Fruit fly (Drosophila melanogaster) whole organism, prepupa: ENCODE results near the gene CG8003.

Experiments used
- CG10669 ChIP-seq: fragments of 200-800 bp; sonication (Bioruptor generic); optimal IDR thresholded peaks from 3 replicates; lab custom pipeline; 2018; ENCODE audit warnings: missing biosample characterization, mild to moderate bottlenecking, missing genetic modification characterization, moderate library complexity
- CG11294 ChIP-seq: fragments of 200-800 bp; sonication (Bioruptor generic); IDR thresholded peaks from 2 replicates; pipeline ENCODE4 v1.3.6; 2022; ENCODE audit warnings: missing biosample characterization, missing genetic modification characterization
- CG11762 ChIP-seq: fragments of 200-800 bp; sonication (Bioruptor generic); optimal IDR thresholded peaks from 3 replicates; lab custom pipeline; 2016; ENCODE audit warnings: missing biosample characterization, missing genetic modification characterization; ENCODE audit not compliant: insufficient read depth
- CG15336 ChIP-seq: fragments of 200-800 bp; sonication (Bioruptor generic); IDR thresholded peaks from 2 replicates; pipeline ENCODE4 v1.3.6; 2022; ENCODE audit warnings: missing biosample characterization, missing genetic modification characterization
- CG1621 ChIP-seq: fragments of 200-800 bp; sonication (Bioruptor generic); optimal IDR thresholded peaks from 3 replicates; lab custom pipeline; 2018; ENCODE audit warnings: missing biosample characterization, mild to moderate bottlenecking, missing genetic modification characterization
- CG3032 ChIP-seq: fragments of 200-800 bp; optimal IDR thresholded peaks from 2 replicates; lab custom pipeline; 2019; ENCODE audit warnings: missing biosample characterization, mild to moderate bottlenecking, missing genetic modification characterization, moderate library complexity
- CG31627 ChIP-seq: fragments of 200-800 bp; sonication (Bioruptor generic); optimal IDR thresholded peaks from 3 replicates; lab custom pipeline; 2016; ENCODE audit warnings: missing biosample characterization, missing genetic modification characterization
- CG32006 ChIP-seq: fragments of 200-800 bp; sonication (Bioruptor generic); optimal IDR thresholded peaks from 3 replicates; lab custom pipeline; 2017; ENCODE audit warnings: missing biosample characterization, mild to moderate bottlenecking, missing genetic modification characterization
- CG34406 ChIP-seq: fragments of 200-800 bp; sonication (Bioruptor generic); optimal IDR thresholded peaks from 3 replicates; lab custom pipeline; 2016; ENCODE audit warnings: missing biosample characterization, missing genetic modification characterization
- CG3919 ChIP-seq: fragments of 200-800 bp; sonication (Bioruptor generic); optimal IDR thresholded peaks from 3 replicates; lab custom pipeline; 2016; ENCODE audit warnings: missing biosample characterization, missing genetic modification characterization
- CG4318 ChIP-seq: fragments of 200-800 bp; sonication (Bioruptor generic); optimal IDR thresholded peaks from 3 replicates; lab custom pipeline; 2017; ENCODE audit warnings: missing biosample characterization, mild to moderate bottlenecking, missing genetic modification characterization
- CG6163 ChIP-seq: fragments of 200-800 bp; sonication (Bioruptor generic); IDR thresholded peaks from 3 replicates; pipeline ENCODE4 v1.3.6; 2022; ENCODE audit warnings: missing biosample characterization, missing genetic modification characterization
- CG6276 ChIP-seq: fragments of 200-800 bp; sonication (Bioruptor generic); optimal IDR thresholded peaks from 2 replicates; lab custom pipeline; 2017; ENCODE audit warnings: missing biosample characterization, mild to moderate bottlenecking, missing genetic modification characterization
- CG6792 ChIP-seq: fragments of 200-800 bp; sonication (Bioruptor generic); optimal IDR thresholded peaks from 3 replicates; lab custom pipeline; 2016; ENCODE audit warnings: missing biosample characterization, missing genetic modification characterization
- CG6854 ChIP-seq: fragments of 200-800 bp; sonication (Bioruptor generic); optimal IDR thresholded peaks from 2 replicates; lab custom pipeline; 2017; ENCODE audit warnings: missing biosample characterization, mild to moderate bottlenecking, missing genetic modification characterization
- CG7368 ChIP-seq: fragments of 200-800 bp; sonication (Bioruptor generic); optimal IDR thresholded peaks from 3 replicates; lab custom pipeline; 2016; ENCODE audit warnings: missing biosample characterization, missing genetic modification characterization
- CG8119 ChIP-seq: fragments of 200-800 bp; sonication (Bioruptor generic); IDR thresholded peaks from 3 replicates; pipeline ENCODE4 v1.3.6; 2022; ENCODE audit warnings: missing biosample characterization, missing genetic modification characterization
- CG8632 ChIP-seq: fragments of 200-800 bp; sonication (Bioruptor generic); optimal IDR thresholded peaks from 3 replicates; lab custom pipeline; 2016; ENCODE audit warnings: missing biosample characterization, missing genetic modification characterization
- CG9139 ChIP-seq: fragments of 200-800 bp; sonication (Bioruptor generic); optimal IDR thresholded peaks from 3 replicates; lab custom pipeline; 2017; ENCODE audit warnings: missing biosample characterization, mild to moderate bottlenecking, missing genetic modification characterization
- Eip93F ChIP-seq: fragments of 200-800 bp; sonication (Bioruptor generic); optimal IDR thresholded peaks from 2 replicates; lab custom pipeline; 2016; ENCODE audit warnings: missing biosample characterization, mild to moderate bottlenecking, missing genetic modification characterization
- Ets96B ChIP-seq: fragments of 200-800 bp; optimal IDR thresholded peaks from 2 replicates; lab custom pipeline; 2019; ENCODE audit warnings: missing biosample characterization, mild to moderate bottlenecking, missing genetic modification characterization, moderate library complexity
- Gug ChIP-seq: fragments of 200-800 bp; sonication (Bioruptor generic); IDR thresholded peaks from 2 replicates; pipeline ENCODE4 v1.3.6; 2022; ENCODE audit warnings: missing biosample characterization, missing genetic modification characterization
- Hr38 ChIP-seq: sonication (Bioruptor generic); optimal IDR thresholded peaks from 2 replicates; lab custom pipeline; 2016; ENCODE audit warnings: missing biosample characterization, missing genetic modification characterization
- Lpt ChIP-seq: fragments of 200-800 bp; sonication (Bioruptor generic); optimal IDR thresholded peaks from 3 replicates; lab custom pipeline; 2016; ENCODE audit warnings: missing biosample characterization, missing genetic modification characterization
- Met ChIP-seq: fragments of 200-800 bp; sonication (Bioruptor generic); optimal IDR thresholded peaks from 3 replicates; lab custom pipeline; 2016; ENCODE audit warnings: missing biosample characterization, missing genetic modification characterization
- Smox ChIP-seq: fragments of 200-800 bp; sonication (Bioruptor generic); optimal IDR thresholded peaks from 3 replicates; lab custom pipeline; 2016; ENCODE audit warnings: missing biosample characterization, missing genetic modification characterization
- Sox14 ChIP-seq: fragments of 200-800 bp; sonication (Bioruptor generic); optimal IDR thresholded peaks from 3 replicates; lab custom pipeline; 2016; ENCODE audit warnings: missing biosample characterization, missing genetic modification characterization
- Sox15 ChIP-seq: fragments of 200-800 bp; sonication (Bioruptor generic); optimal IDR thresholded peaks from 3 replicates; lab custom pipeline; 2016; ENCODE audit warnings: missing biosample characterization, missing genetic modification characterization
- achi ChIP-seq: fragments of 200-800 bp; sonication (Bioruptor generic); optimal IDR thresholded peaks from 3 replicates; lab custom pipeline; 2016; ENCODE audit warnings: missing biosample characterization, missing genetic modification characterization
- dac ChIP-seq: fragments of 200-800 bp; sonication (Bioruptor generic); optimal IDR thresholded peaks from 2 replicates; lab custom pipeline; 2017; ENCODE audit warnings: missing biosample characterization, mild to moderate bottlenecking, missing genetic modification characterization
- dsx ChIP-seq: fragments of 200-800 bp; optimal IDR thresholded peaks from 3 replicates; lab custom pipeline; 2019; ENCODE audit warnings: missing biosample characterization, mild to moderate bottlenecking, missing genetic modification characterization, moderate library complexity; ENCODE audit not compliant: poor library complexity, severe bottlenecking
- eg ChIP-seq: fragments of 200-800 bp; sonication (Bioruptor generic); IDR thresholded peaks from 3 replicates; pipeline ENCODE4 v1.3.6; 2022; ENCODE audit warnings: missing biosample characterization, missing genetic modification characterization
- esn ChIP-seq: fragments of 200-800 bp; sonication (Bioruptor generic); optimal IDR thresholded peaks from 2 replicates; lab custom pipeline; 2016; ENCODE audit warnings: missing biosample characterization, mild to moderate bottlenecking, missing genetic modification characterization, moderate library complexity
- fd59A ChIP-seq: fragments of 200-800 bp; sonication (Bioruptor generic); optimal IDR thresholded peaks from 2 replicates; lab custom pipeline; 2017; ENCODE audit warnings: missing biosample characterization, mild to moderate bottlenecking, missing genetic modification characterization, missing genetic modification reagents
- fd85E ChIP-seq: fragments of 200-800 bp; sonication (Bioruptor generic); optimal IDR thresholded peaks from 3 replicates; lab custom pipeline; 2016; ENCODE audit warnings: missing biosample characterization, missing genetic modification characterization
- fkh ChIP-seq: fragments of 200-800 bp; sonication (Bioruptor generic); optimal IDR thresholded peaks from 3 replicates; lab custom pipeline; 2017; ENCODE audit warnings: missing biosample characterization, mild to moderate bottlenecking, missing genetic modification characterization, moderate library complexity
- lz ChIP-seq: fragments of 200-800 bp; sonication (Bioruptor generic); optimal IDR thresholded peaks from 3 replicates; lab custom pipeline; 2016; ENCODE audit warnings: missing biosample characterization, missing genetic modification characterization
- salr ChIP-seq, 2 experiments: fragments of 200-800 bp; sonication (Bioruptor generic); optimal IDR thresholded peaks; 3 replicates each; lab custom pipeline; 2016 to 2018; ENCODE audit warnings: missing biosample characterization in 2 of 2, missing genetic modification characterization in 2 of 2, mild to moderate bottlenecking in 1 of 2
- ss ChIP-seq, 2 experiments: fragments of 200-800 bp; sonication (Bioruptor generic); optimal IDR thresholded peaks; 2 replicates in 1 of 2; 3 replicates in 1 of 2; lab custom pipeline; 2017 to 2018; ENCODE audit warnings: mild to moderate bottlenecking in 2 of 2, missing biosample characterization in 2 of 2, missing genetic modification characterization in 2 of 2, moderate library complexity in 1 of 2
- svp ChIP-seq: fragments of 200-800 bp; sonication (Bioruptor generic); peaks from one replicate; lab custom pipeline; 2016; ENCODE audit warnings: missing biosample characterization, missing genetic modification characterization
- topi ChIP-seq: fragments of 200-800 bp; sonication (Bioruptor generic); optimal IDR thresholded peaks from 3 replicates; lab custom pipeline; 2016; ENCODE audit warnings: missing biosample characterization, missing genetic modification characterization
- vri ChIP-seq: fragments of 200-800 bp; sonication (Bioruptor generic); optimal IDR thresholded peaks from 3 replicates; lab custom pipeline; 2016; ENCODE audit warnings: missing biosample characterization, mild to moderate bottlenecking, missing genetic modification characterization

Gene CG8003

DNA sequence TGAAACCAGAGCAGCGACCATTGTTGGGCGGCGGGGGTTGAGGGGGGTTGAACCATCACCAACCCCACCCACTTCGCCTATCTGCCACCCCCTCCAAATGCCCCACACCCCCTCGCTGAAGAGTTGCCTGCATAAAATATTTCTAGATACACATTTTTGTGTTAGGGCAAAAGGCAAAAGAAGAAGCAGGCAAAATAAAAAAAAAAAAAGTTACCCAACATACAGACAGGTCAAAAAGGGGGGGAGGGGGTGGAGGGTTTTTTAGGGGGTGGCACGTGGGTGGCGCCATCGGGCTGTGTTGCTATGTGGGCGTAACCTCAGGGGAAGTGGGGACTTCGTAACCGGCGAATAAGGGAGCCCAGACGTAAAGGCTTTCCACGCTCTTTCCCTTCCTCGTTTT is 11.3 kb downstream of the CG8003 start:
- TF ChIP-seq CG8119 (GFP tag; lab: Robert Waterston, UW) (no peak), CG31627 (GFP tag; lab: Kevin White, UChicago) (no peak), fd59A (GFP tag; lab: Kevin White, UChicago) (no peak), eg (GFP tag; lab: Robert Waterston, UW) (0 out of 3 replicates have a peak, but pooled peaks have one; percentile 15), CG34406 (GFP tag; lab: Kevin White, UChicago) (no peak), CG3919 (GFP tag; lab: Kevin White, UChicago) (no peak), Eip93F (GFP tag; lab: Kevin White, UChicago) (no peak)
- TF ChIP-seq, all 60 proteins: peak for 1

DNA sequence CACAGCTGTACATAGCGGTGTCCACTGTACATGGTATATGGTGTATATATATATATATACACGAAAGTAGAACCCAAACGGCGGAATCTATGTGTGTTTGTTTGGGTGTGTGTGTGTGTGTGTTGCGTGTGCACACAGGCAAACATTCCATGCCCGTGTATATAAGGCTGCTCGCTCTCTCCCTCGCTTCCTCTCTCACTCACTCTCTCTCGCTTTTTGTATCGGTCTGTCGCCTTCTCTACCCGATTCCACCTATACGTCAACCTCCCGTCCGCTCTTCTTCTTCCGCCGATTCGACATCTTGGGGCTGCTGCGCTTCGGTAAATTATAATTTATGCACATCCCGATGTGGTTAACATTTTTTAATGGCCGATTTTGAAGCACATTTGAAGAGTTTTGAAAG is 12.9 kb downstream of the CG8003 start:
- TF ChIP-seq CG6163 (peak; percentile 40; the same call in 1 of the 3 replicates), CG34406 (GFP tag; lab: Kevin White, UChicago) (no peak), dsx (GFP tag; lab: Kevin White, UChicago) (peak; percentile 3), CG6854 (peak; percentile 21), ss (GFP tag; optimal IDR thresholded peaks at IDR 0.05; lab: Kevin White, UChicago) (peak; percentile 33 to 39), Met (peak; percentile 5), esn (GFP tag; lab: Kevin White, UChicago) (no peak), Gug (GFP tag; lab: Robert Waterston, UW) (no peak), Lpt (GFP tag; lab: Kevin White, UChicago) (no peak), fkh (peak; percentile 20), svp (peak; percentile 64)

DNA sequence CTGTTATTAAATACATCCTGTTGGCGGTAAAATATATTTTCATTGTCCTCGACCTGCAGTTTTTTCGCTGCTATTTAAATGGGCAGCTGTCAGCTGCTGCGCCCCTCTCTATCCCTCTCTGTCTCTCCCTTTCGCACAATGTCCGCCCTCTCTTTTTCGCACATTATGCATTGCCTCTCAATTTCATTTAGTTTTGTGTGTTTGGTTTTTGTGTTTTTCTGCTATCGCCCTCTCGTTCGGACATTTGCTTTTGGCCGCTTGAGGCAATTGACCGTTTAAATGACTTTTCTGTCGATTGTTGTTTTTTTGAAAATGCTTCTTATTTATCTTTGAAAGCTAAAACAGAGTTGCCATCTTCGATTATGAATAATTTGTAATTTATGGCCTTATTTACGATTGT is 13.7 kb downstream of the CG8003 start:
- TF ChIP-seq CG34406 (GFP tag; lab: Kevin White, UChicago) (no peak), CG1621 (tag; lab: Kevin White, UChicago) (no peak), eg (GFP tag; lab: Robert Waterston, UW) (no peak), achi (no peak), fd59A (GFP tag; lab: Kevin White, UChicago) (no peak), topi (no peak), salr (GFP tag; optimal IDR thresholded peaks at IDR 0.05; lab: Kevin White, UChicago) (no peak), Met (no peak), Eip93F (GFP tag; lab: Kevin White, UChicago) (no peak)
- TF ChIP-seq, all 60 proteins: peak for 0

DNA sequence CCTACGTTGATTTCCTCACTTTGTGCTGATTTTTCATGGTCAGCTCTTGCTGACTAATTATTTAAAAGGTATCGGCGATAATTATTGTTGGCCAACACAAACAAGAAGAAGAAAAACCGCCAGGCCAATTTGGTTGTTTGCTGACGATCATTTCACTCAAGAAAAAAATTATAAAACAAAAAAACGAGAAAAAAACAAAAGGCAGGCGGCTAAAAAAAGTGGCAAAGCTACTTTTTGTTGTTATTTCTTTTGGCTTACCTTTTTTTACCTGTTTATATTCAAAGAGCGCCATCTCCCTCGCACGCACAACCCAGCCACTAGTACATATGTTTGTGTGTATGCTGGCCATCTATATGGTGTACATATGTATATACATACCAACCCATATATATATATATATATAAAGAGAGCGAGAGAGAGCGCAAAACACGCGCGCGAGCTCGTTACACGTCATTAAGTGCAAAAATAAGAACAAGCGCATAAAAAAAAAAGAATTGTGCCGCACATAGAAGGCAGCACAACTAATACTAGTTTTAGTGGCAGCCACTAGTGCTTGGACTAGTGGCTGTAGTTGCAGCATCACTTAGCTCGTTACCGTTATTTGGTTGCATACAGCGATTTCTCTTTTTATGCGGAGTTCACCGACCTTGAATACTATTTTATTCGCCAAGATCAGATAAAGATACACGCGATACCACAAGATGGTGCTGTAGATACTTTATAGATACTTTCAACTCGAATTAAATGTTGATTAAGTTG is 14.5 kb downstream of the CG8003 start:
- TF ChIP-seq svp (no peak), achi (peak; percentile 26), CG6276 (GFP tag; lab: Kevin White, UChicago) (peak; percentile 87), CG9139 (GFP tag; lab: Kevin White, UChicago) (peak; percentile 90), fkh (peak; percentile 30), Sox14 (GFP tag; lab: Kevin White, UChicago) (no peak), CG1621 (tag; lab: Kevin White, UChicago) (peak; percentile 51), Ets96B (tag; lab: Kevin White, UChicago) (peak; percentile 53), Gug (GFP tag; lab: Robert Waterston, UW) (no peak), Eip93F (GFP tag; lab: Kevin White, UChicago) (peak; percentile 71), CG10669 (GFP tag; lab: Kevin White, UChicago) (peak; percentile 66), CG15336 (peak; percentile 73), CG6792 (GFP tag; lab: Kevin White, UChicago) (peak; percentile 17), Smox (peak; percentile 2), vri (GFP tag; lab: Kevin White, UChicago) (peak; percentile 65), fd85E (GFP tag; lab: Kevin White, UChicago) (peak; percentile 37), CG3032 (tag; lab: Kevin White, UChicago) (peak; percentile 67), CG7368 (peak; percentile 24), dac (GFP tag; lab: Kevin White, UChicago) (no peak), CG11762 (peak; percentile 25), CG4318 (GFP tag; lab: Kevin White, UChicago) (no peak), Hr38 (no peak), CG32006 (peak; percentile 41), Sox15 (GFP tag; lab: Kevin White, UChicago) (no peak), CG8119 (GFP tag; lab: Robert Waterston, UW) (peak; percentile 88), CG34406 (GFP tag; lab: Kevin White, UChicago) (peak; percentile 35), Lpt (GFP tag; lab: Kevin White, UChicago) (peak; percentile 62), CG8632 (GFP tag; lab: Kevin White, UChicago) (peak; percentile 40), CG11294 (GFP tag; lab: Robert Waterston, UW) (no peak; the same call in 1 of the 2 replicates), lz (GFP tag; lab: Kevin White, UChicago) (no peak), eg (GFP tag; lab: Robert Waterston, UW) (peak; percentile 90)
